Fruit fly (Drosophila melanogaster): ENCODE measurements around the gene CG33253.

Gene CG33253

dm6 chrX:19155922-19156437 is 27.2 kb upstream of the CG33253 start (continued):
- TF ChIP-seq crc (GFP tag; optimal IDR thresholded peaks at IDR 0.05): no peak
- peak; percentile 77 for TF ChIP-seq CG18764 (GFP tag; optimal IDR thresholded peaks at IDR 0.05)
- TF ChIP-seq gfzf (GFP tag; optimal IDR thresholded peaks at IDR 0.05): no peak
- peak in 1 of 2 experiments; percentile 13 for TF ChIP-seq eve (GFP tag; optimal IDR thresholded peaks at IDR 0.05)
- TF ChIP-seq CG10654 (GFP tag; optimal IDR thresholded peaks at IDR 0.05): peak; percentile 75
- no peak for TF ChIP-seq Lim3 (GFP tag; IDR thresholded peaks at IDR 0.05)
- peak; percentile 74 for TF ChIP-seq caup (GFP tag; optimal IDR thresholded peaks at IDR 0.05; ENCODE audit: severe bottlenecking)
- peak; percentile 25 to 74 for TF ChIP-seq dpn (GFP tag; optimal IDR thresholded peaks at IDR 0.05)
- TF ChIP-seq CG1529 (GFP tag; optimal IDR thresholded peaks at IDR 0.05): peak; percentile 76
- peak; percentile 58; the same call in 1 of the 3 replicates for TF ChIP-seq H15 (GFP tag; IDR thresholded peaks at IDR 0.05)
- no peak for TF ChIP-seq CG9876 (GFP tag; optimal IDR thresholded peaks at IDR 0.05)
- TF ChIP-seq sens (GFP tag): peak; percentile 92
- TF ChIP-seq crp (GFP tag; optimal IDR thresholded peaks at IDR 0.05): peak in 1 of 2 experiments; percentile 20
- peak; percentile 86 for TF ChIP-seq CG32532 (GFP tag; IDR thresholded peaks at IDR 0.05)
- TF ChIP-seq CG4617 (GFP tag; optimal IDR thresholded peaks at IDR 0.05; ENCODE audit: borderline replicate concordance): peak; percentile 26
- TF ChIP-seq Hmx (GFP tag; optimal IDR thresholded peaks at IDR 0.05): no peak
- TF ChIP-seq Bteb2 (GFP tag; optimal IDR thresholded peaks at IDR 0.05): no peak
- peak; percentile 69 for TF ChIP-seq CG12155 (GFP tag; optimal IDR thresholded peaks at IDR 0.05)
- TF ChIP-seq lola (GFP tag; optimal IDR thresholded peaks at IDR 0.05): peak in 1 of 3 experiments; percentile 96
- peak; percentile 75 for TF ChIP-seq B-H1 (GFP tag; IDR thresholded peaks at IDR 0.05)
- peak; percentile 53 for TF ChIP-seq CG12299 (tag; optimal IDR thresholded peaks at IDR 0.05)
- TF ChIP-seq fd64A (GFP tag; optimal IDR thresholded peaks at IDR 0.05): peak; percentile 41
- peak; percentile 63 for TF ChIP-seq CG9817 (tag; optimal IDR thresholded peaks at IDR 0.05)
- peak; percentile 68 for TF ChIP-seq org-1 (GFP tag; optimal IDR thresholded peaks at IDR 0.05)
- TF ChIP-seq Lpt (GFP tag; optimal IDR thresholded peaks at IDR 0.05): no peak
- TF ChIP-seq phol (tag; optimal IDR thresholded peaks at IDR 0.05): peak; percentile 87
- TF ChIP-seq ERR (GFP tag; optimal IDR thresholded peaks at IDR 0.05): no peak
- peak; percentile 57 to 89 for TF ChIP-seq bsh (GFP tag; optimal IDR thresholded peaks at IDR 0.05)
- TF ChIP-seq kah (GFP tag; optimal IDR thresholded peaks at IDR 0.05): peak; percentile 55
- peak; percentile 85 for TF ChIP-seq CG2678 (tag; optimal IDR thresholded peaks at IDR 0.05)
- peak; percentile 63 for TF ChIP-seq stwl (tag; optimal IDR thresholded peaks at IDR 0.05)
- peak; percentile 82 for TF ChIP-seq CG18599 (GFP tag; optimal IDR thresholded peaks at IDR 0.05)
- peak; percentile 74 for TF ChIP-seq HHEX (GFP tag; optimal IDR thresholded peaks at IDR 0.05)
- TF ChIP-seq schlank (tag; optimal IDR thresholded peaks at IDR 0.05): no peak
- peak; percentile 73; the same call in 1 of the 2 replicates for TF ChIP-seq Awh (GFP tag; IDR thresholded peaks at IDR 0.05)
- TF ChIP-seq crol (GFP tag; IDR thresholded peaks at IDR 0.05): peak; percentile 81
- TF ChIP-seq pfk (GFP tag; optimal IDR thresholded peaks at IDR 0.05): peak; percentile 60
- TF ChIP-seq lmd (GFP tag; IDR thresholded peaks at IDR 0.05): peak; percentile 83
- TF ChIP-seq Asciz (GFP tag; optimal IDR thresholded peaks at IDR 0.05): peak; percentile 54
- no peak for TF ChIP-seq gce (GFP tag; IDR thresholded peaks at IDR 0.05)
- TF ChIP-seq CG16813 (GFP tag; IDR thresholded peaks at IDR 0.05; ENCODE audit: partially characterized antibody): no peak
- TF ChIP-seq wor (GFP tag; IDR thresholded peaks at IDR 0.05): 0 out of 2 replicates have a peak, but pooled peaks have one; percentile 29
- TF ChIP-seq CG7963 (GFP tag; IDR thresholded peaks at IDR 0.05; ENCODE audit: partially characterized antibody): no peak
- TF ChIP-seq br (optimal IDR thresholded peaks at IDR 0.05): no peak
- TF ChIP-seq aop (GFP tag; IDR thresholded peaks at IDR 0.05): no peak
- peak; percentile 77 for TF ChIP-seq Ptx1 (GFP tag; IDR thresholded peaks at IDR 0.05)
- TF ChIP-seq Sox100B (GFP tag; optimal IDR thresholded peaks at IDR 0.05): peak; percentile 75
- TF ChIP-seq CG30403 (GFP tag; optimal IDR thresholded peaks at IDR 0.05): peak; percentile 79
- peak; percentile 90 for TF ChIP-seq CG2202 (tag; optimal IDR thresholded peaks at IDR 0.05)
- TF ChIP-seq CG6272 (GFP tag; IDR thresholded peaks at IDR 0.05): peak; percentile 72

All from whole organism, embryonic.